Worm (Caenorhabditis elegans) whole organism, L1 larva: ENCODE measurements around the gene F10D2.16.

ENCODE experiments used
- nhr-11 ChIP-seq: fragments of 150-350 bp; optimal IDR thresholded peaks from 2 replicates; lab custom pipeline; 2014; ENCODE audit warnings: missing biosample characterization, missing genetic modification characterization
- pqm-1 ChIP-seq: sonication (generic microtip); optimal IDR thresholded peaks from 3 replicates; lab custom pipeline; 2017; ENCODE audit warnings: missing biosample characterization, missing genetic modification characterization

DNA sequence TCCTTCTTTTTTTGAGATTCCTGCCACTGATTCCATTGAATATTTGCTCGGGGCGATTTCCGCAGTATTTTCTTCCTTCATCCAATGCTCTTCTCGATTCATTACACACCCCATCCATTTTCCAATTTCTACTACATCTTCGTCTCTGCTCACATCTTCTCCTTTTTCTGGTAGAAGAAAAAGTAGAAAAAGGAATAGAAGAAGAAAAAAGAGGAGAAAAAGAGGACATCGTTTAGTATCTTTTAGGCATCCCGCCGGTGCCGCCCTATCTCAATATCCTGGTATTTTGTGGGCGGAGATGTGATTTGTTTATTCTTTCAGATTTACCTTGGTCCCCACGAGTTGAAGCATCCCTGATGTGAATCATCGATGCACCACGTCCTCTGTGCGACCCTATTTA lies 41.1 kb downstream of the F10D2.16 start, which contains the start of gene lgc-39:
- TF ChIP-seq pqm-1 (no peak), nhr-11 (no peak)
